Fruit fly (Drosophila melanogaster) whole organism, embryonic: ENCODE measurements around the gene CG5758.

Experiments used
- Bdp1 ChIP-seq: fragments of 200-800 bp; sonication (Bioruptor generic); optimal IDR thresholded peaks from 3 replicates; lab custom pipeline; 2016; ENCODE audit warnings: missing biosample characterization, missing genetic modification characterization
- C15 ChIP-seq: fragments of 200-800 bp; sonication (Bioruptor generic); IDR thresholded peaks from 3 replicates; pipeline ENCODE4 v1.3.6; 2022; ENCODE audit warnings: missing biosample characterization, missing genetic modification characterization
- CG10274 ChIP-seq: fragments of 200-800 bp; sonication (Bioruptor generic); optimal IDR thresholded peaks from 3 replicates; lab custom pipeline; 2017; ENCODE audit warnings: missing biosample characterization, mild to moderate bottlenecking, missing genetic modification characterization
- CG10959 ChIP-seq: fragments of 200-800 bp; sonication (Bioruptor generic); IDR thresholded peaks from 2 replicates; pipeline ENCODE4 v1.3.6; 2022; ENCODE audit warnings: missing biosample characterization, missing genetic modification characterization
- CG11085 ChIP-seq: fragments of 200-800 bp; sonication (Bioruptor generic); IDR thresholded peaks from 2 replicates; pipeline ENCODE4 v1.3.6; 2022; ENCODE audit warnings: missing biosample characterization, missing genetic modification characterization
- CG11093 ChIP-seq: fragments of 200-800 bp; sonication (Bioruptor generic); IDR thresholded peaks from 3 replicates; pipeline ENCODE4 v1.3.6; 2022; ENCODE audit warnings: missing biosample characterization, missing genetic modification characterization
- CG14014 ChIP-seq: fragments of 200-800 bp; sonication (Bioruptor generic); IDR thresholded peaks from 2 replicates; pipeline ENCODE4 v1.3.6; 2022; ENCODE audit warnings: missing biosample characterization, missing genetic modification characterization
- CG14710 ChIP-seq: fragments of 200-800 bp; sonication (Bioruptor generic); optimal IDR thresholded peaks from 3 replicates; lab custom pipeline; 2019; ENCODE audit warnings: missing biosample characterization, mild to moderate bottlenecking, missing genetic modification characterization, moderate library complexity
- CG16815 ChIP-seq: fragments of 200-800 bp; sonication (Bioruptor generic); optimal IDR thresholded peaks from 3 replicates; lab custom pipeline; 2017; ENCODE audit warnings: missing biosample characterization, mild to moderate bottlenecking, missing genetic modification characterization
- CG2712 ChIP-seq: fragments of 200-800 bp; optimal IDR thresholded peaks from 3 replicates; lab custom pipeline; 2019; ENCODE audit warnings: missing biosample characterization, mild to moderate bottlenecking, missing genetic modification characterization, moderate library complexity
- CG31224 ChIP-seq: fragments of 200-800 bp; sonication (Bioruptor generic); IDR thresholded peaks from 2 replicates; pipeline ENCODE4 v1.3.6; 2022; ENCODE audit warnings: missing biosample characterization, missing genetic modification characterization
- CG32532 ChIP-seq: fragments of 200-800 bp; sonication (Bioruptor generic); IDR thresholded peaks from 2 replicates; pipeline ENCODE4 v1.3.6; 2022; ENCODE audit warnings: missing biosample characterization, missing genetic modification characterization
- CG3838 ChIP-seq: fragments of 200-800 bp; sonication (Bioruptor generic); optimal IDR thresholded peaks from 3 replicates; lab custom pipeline; 2016; ENCODE audit warnings: missing biosample characterization, missing genetic modification characterization
- CG3995 ChIP-seq: fragments of 200-800 bp; sonication (Bioruptor generic); optimal IDR thresholded peaks from 3 replicates; lab custom pipeline; 2016; ENCODE audit warnings: missing biosample characterization, missing genetic modification characterization
- CG6254 ChIP-seq: fragments of 200-800 bp; sonication (Bioruptor generic); optimal IDR thresholded peaks from 3 replicates; lab custom pipeline; 2017; ENCODE audit warnings: mild to moderate bottlenecking, missing biosample characterization, missing genetic modification reagents, missing genetic modification characterization
- CG6689 ChIP-seq: fragments of 200-800 bp; sonication (Bioruptor generic); IDR thresholded peaks from 2 replicates; pipeline ENCODE4 v1.3.6; 2022; ENCODE audit warnings: missing biosample characterization, missing genetic modification characterization
- CG7357 ChIP-seq: fragments of 200-800 bp; sonication (Bioruptor generic); IDR thresholded peaks from 3 replicates; pipeline ENCODE4 v1.3.6; 2022; ENCODE audit warnings: missing biosample characterization, missing genetic modification characterization
- CG7556 ChIP-seq: fragments of 200-800 bp; sonication (Bioruptor generic); optimal IDR thresholded peaks from 2 replicates; lab custom pipeline; 2017; ENCODE audit warnings: missing biosample characterization, mild to moderate bottlenecking, missing genetic modification characterization
- CG9437 ChIP-seq: fragments of 200-800 bp; sonication (Bioruptor generic); optimal IDR thresholded peaks from 2 replicates; lab custom pipeline; 2018; ENCODE audit warnings: missing biosample characterization, mild to moderate bottlenecking, missing genetic modification characterization
- CG9727 ChIP-seq: fragments of 200-800 bp; sonication (Bioruptor generic); optimal IDR thresholded peaks from 3 replicates; lab custom pipeline; 2017; ENCODE audit warnings: missing biosample characterization, mild to moderate bottlenecking, missing genetic modification characterization
- CG9817 ChIP-seq: fragments of 200-800 bp; sonication (Bioruptor generic); optimal IDR thresholded peaks from 2 replicates; lab custom pipeline; 2018; ENCODE audit warnings: missing biosample characterization, mild to moderate bottlenecking, missing genetic modification characterization, moderate library complexity
- Dad ChIP-seq: fragments of 200-800 bp; sonication (Bioruptor generic); optimal IDR thresholded peaks from 3 replicates; lab custom pipeline; 2016; ENCODE audit warnings: missing biosample characterization, missing genetic modification characterization
- E2f1 ChIP-seq: fragments of 200-800 bp; sonication (Bioruptor generic); IDR thresholded peaks from 2 replicates; pipeline ENCODE4 v1.3.6; 2022; ENCODE audit warnings: missing biosample characterization, missing genetic modification characterization
- Meics ChIP-seq: fragments of 200-800 bp; sonication (Bioruptor generic); optimal IDR thresholded peaks from 2 replicates; lab custom pipeline; 2017; ENCODE audit warnings: missing biosample characterization, mild to moderate bottlenecking, missing genetic modification characterization
- Scr ChIP-seq: fragments of 200-800 bp; sonication (Bioruptor generic); IDR thresholded peaks from 2 replicates; pipeline ENCODE4 v1.3.6; 2022; ENCODE audit warnings: missing biosample characterization, missing genetic modification characterization; ENCODE audit not compliant: partially characterized antibody
- Spps ChIP-seq: fragments of 200-800 bp; sonication (Bioruptor generic); optimal IDR thresholded peaks from 2 replicates; lab custom pipeline; 2018; ENCODE audit warnings: missing biosample characterization, mild to moderate bottlenecking, missing genetic modification characterization
- Ssrp ChIP-seq: fragments of 200-800 bp; sonication (Bioruptor generic); optimal IDR thresholded peaks from 2 replicates; lab custom pipeline; 2018; ENCODE audit warnings: missing biosample characterization, mild to moderate bottlenecking, missing genetic modification characterization, moderate library complexity
- Trl ChIP-seq, 3 experiments: fragments of >200 bp in 2 of 3; fragments of 200-800 bp in 1 of 3; sonication (Bioruptor generic) in 1 of 3; optimal IDR thresholded peaks; 2 replicates in 1 of 3; 3 replicates in 2 of 3; lab custom pipeline; 2016 to 2017; ENCODE audit warnings: missing biosample characterization in 1 of 3, missing genetic modification characterization in 1 of 3
- Xrp1 ChIP-seq: fragments of 200-800 bp; sonication (Bioruptor generic); IDR thresholded peaks from 2 replicates; pipeline ENCODE4 v1.3.6; 2022; ENCODE audit warnings: missing biosample characterization, missing genetic modification characterization
- YL-1 ChIP-seq: fragments of 200-800 bp; sonication (Bioruptor generic); optimal IDR thresholded peaks from 3 replicates; lab custom pipeline; 2017; ENCODE audit warnings: missing biosample characterization, mild to moderate bottlenecking, missing genetic modification characterization
- btn ChIP-seq: fragments of 200-800 bp; sonication (Bioruptor generic); optimal IDR thresholded peaks from 2 replicates; lab custom pipeline; 2016; ENCODE audit warnings: missing biosample characterization, missing genetic modification characterization
- cg ChIP-seq: fragments of 200-800 bp; sonication (Bioruptor generic); optimal IDR thresholded peaks from 3 replicates; lab custom pipeline; 2019; ENCODE audit warnings: missing biosample characterization, mild to moderate bottlenecking, missing genetic modification characterization, moderate library complexity
- ftz-f1 ChIP-seq: fragments of 200-800 bp; sonication (Bioruptor generic); optimal IDR thresholded peaks from 2 replicates; lab custom pipeline; 2016; ENCODE audit warnings: missing biosample characterization, missing genetic modification characterization
- gce ChIP-seq: fragments of 200-800 bp; sonication (Bioruptor generic); IDR thresholded peaks from 3 replicates; pipeline ENCODE4 v1.3.6; 2022; ENCODE audit warnings: missing biosample characterization, missing genetic modification characterization
- ham ChIP-seq: fragments of 200-800 bp; sonication (Bioruptor generic); IDR thresholded peaks from 2 replicates; pipeline ENCODE4 v1.3.6; 2022; ENCODE audit warnings: missing biosample characterization, missing genetic modification characterization
- kah ChIP-seq: fragments of 200-800 bp; sonication (Bioruptor generic); optimal IDR thresholded peaks from 2 replicates; lab custom pipeline; 2018; ENCODE audit warnings: missing biosample characterization, mild to moderate bottlenecking, missing genetic modification characterization
- luna ChIP-seq: fragments of 200-800 bp; sonication (Bioruptor generic); optimal IDR thresholded peaks from 2 replicates; lab custom pipeline; 2016; ENCODE audit warnings: missing biosample characterization, missing genetic modification characterization
- nau ChIP-seq: fragments of 200-800 bp; sonication (Bioruptor generic); optimal IDR thresholded peaks from 3 replicates; lab custom pipeline; 2017; ENCODE audit warnings: missing biosample characterization, mild to moderate bottlenecking, missing genetic modification characterization, missing genetic modification reagents
- org-1 ChIP-seq: fragments of 200-800 bp; sonication (Bioruptor generic); optimal IDR thresholded peaks from 2 replicates; lab custom pipeline; 2017; ENCODE audit warnings: missing biosample characterization, missing genetic modification characterization
- p53 ChIP-seq: fragments of 200-800 bp; sonication (Bioruptor generic); optimal IDR thresholded peaks from 2 replicates; lab custom pipeline; 2016; ENCODE audit warnings: missing biosample characterization, missing genetic modification characterization
- pita ChIP-seq: fragments of 200-800 bp; sonication (Bioruptor generic); optimal IDR thresholded peaks from 2 replicates; lab custom pipeline; 2017; ENCODE audit warnings: missing biosample characterization, mild to moderate bottlenecking, missing genetic modification characterization
- psq ChIP-seq: fragments of 200-800 bp; sonication (Bioruptor generic); optimal IDR thresholded peaks from 2 replicates; lab custom pipeline; 2017; ENCODE audit warnings: missing biosample characterization, missing genetic modification characterization
- shn ChIP-seq: fragments of 200-800 bp; sonication (Bioruptor generic); optimal IDR thresholded peaks from 3 replicates; lab custom pipeline; 2016; ENCODE audit warnings: missing biosample characterization, missing genetic modification characterization
- slp2 ChIP-seq: fragments of 200-800 bp; sonication (Bioruptor generic); optimal IDR thresholded peaks from 2 replicates; lab custom pipeline; 2016; ENCODE audit warnings: missing biosample characterization, missing genetic modification characterization
- sqz ChIP-seq: fragments of 200-800 bp; sonication (Bioruptor generic); optimal IDR thresholded peaks from 3 replicates; lab custom pipeline; 2018; ENCODE audit warnings: missing biosample characterization, mild to moderate bottlenecking, missing genetic modification characterization
- sr ChIP-seq: fragments of 200-800 bp; sonication (Bioruptor generic); IDR thresholded peaks from 3 replicates; pipeline ENCODE4 v1.3.6; 2022; ENCODE audit warnings: missing biosample characterization, missing genetic modification characterization
- tx ChIP-seq: fragments of 200-800 bp; sonication (Bioruptor generic); optimal IDR thresholded peaks from 2 replicates; lab custom pipeline; 2016; ENCODE audit warnings: missing biosample characterization, missing genetic modification characterization
- vvl ChIP-seq: fragments of 200-800 bp; sonication (Bioruptor generic); IDR thresholded peaks from 2 replicates; pipeline ENCODE4 v1.3.6; 2022; ENCODE audit warnings: missing biosample characterization, missing genetic modification characterization
- zf30C ChIP-seq: fragments of 200-800 bp; sonication (Bioruptor generic); optimal IDR thresholded peaks from 3 replicates; lab custom pipeline; 2018; ENCODE audit warnings: missing biosample characterization, mild to moderate bottlenecking, missing genetic modification characterization

The CG5758 gene

dm6 chr2L:18141471-18142345, 21.9 kb downstream of the CG5758 start (continued):
- peak; percentile 37 for TF ChIP-seq ftz-f1 (GFP tag; lab: Kevin White, UChicago)
- TF ChIP-seq luna (GFP tag; lab: Kevin White, UChicago), result no peak
- no peak for TF ChIP-seq CG10274
- no peak for TF ChIP-seq btn (GFP tag; lab: Kevin White, UChicago)
- TF ChIP-seq CG2712 (tag; lab: Kevin White, UChicago), result peak; percentile 68
- TF ChIP-seq CG10959 (GFP tag; lab: Robert Waterston, UW), result no peak
- TF ChIP-seq sqz (GFP tag; lab: Kevin White, UChicago), result peak; percentile 23
- TF ChIP-seq E2f1 (GFP tag; lab: Robert Waterston, UW), result peak; percentile 47
- TF ChIP-seq shn (GFP tag; lab: Kevin White, UChicago), result no peak
- TF ChIP-seq vvl (GFP tag; lab: Robert Waterston, UW), result peak; percentile 48; the same call in 1 of the 2 replicates
- TF ChIP-seq p53 (GFP tag; lab: Kevin White, UChicago), result no peak
- TF ChIP-seq Ssrp (tag; lab: Kevin White, UChicago), result peak; percentile 58
- peak; percentile 57 for TF ChIP-seq kah (GFP tag; lab: Kevin White, UChicago)
- peak; percentile 69; the same call in 2 of the 3 replicates for TF ChIP-seq gce (GFP tag; lab: Robert Waterston, UW)
- peak; percentile 54 for TF ChIP-seq CG14710 (tag; lab: Kevin White, UChicago)
- TF ChIP-seq org-1, result peak; percentile 57
- TF ChIP-seq nau (GFP tag; lab: Kevin White, UChicago), result peak; percentile 73
- no peak for TF ChIP-seq sr
- peak; percentile 79 for TF ChIP-seq CG7556 (GFP tag; lab: Kevin White, UChicago)
- TF ChIP-seq pita (GFP tag; lab: Kevin White, UChicago), result no peak
- peak; percentile 57; the same call in 1 of the 2 replicates for TF ChIP-seq Xrp1 (GFP tag; lab: Robert Waterston, UW)
- peak; percentile 26 for TF ChIP-seq CG16815 (GFP tag; lab: Kevin White, UChicago)
- TF ChIP-seq CG3838 (GFP tag; lab: Kevin White, UChicago), result no peak
- peak; percentile 77 for TF ChIP-seq CG32532 (GFP tag; lab: Robert Waterston, UW)
- TF ChIP-seq CG11085 (GFP tag; lab: Robert Waterston, UW), result no peak
- TF ChIP-seq Meics (GFP tag; lab: Kevin White, UChicago), result peak; percentile 70
- TF ChIP-seq C15 (GFP tag; lab: Robert Waterston, UW), result no peak
- TF ChIP-seq CG9437 (GFP tag; lab: Kevin White, UChicago), result peak; percentile 63
- peak; percentile 32 for TF ChIP-seq cg (GFP tag; lab: Kevin White, UChicago)
- TF ChIP-seq CG3995 (GFP tag; lab: Kevin White, UChicago), result peak; percentile 20
- TF ChIP-seq slp2, result peak; percentile 31
- TF ChIP-seq Scr, result 0 out of 2 replicates have a peak, but pooled peaks have one; percentile 30
- TF ChIP-seq CG14014 (GFP tag; lab: Robert Waterston, UW), result peak; percentile 18; the same call in 1 of the 2 replicates
- peak; percentile 40; the same call in 1 of the 2 replicates for TF ChIP-seq CG31224 (GFP tag; lab: Robert Waterston, UW)
- peak; percentile 60; the same call in 2 of the 3 replicates for TF ChIP-seq CG7357 (GFP tag; lab: Robert Waterston, UW)
- TF ChIP-seq Spps (tag; lab: Kevin White, UChicago), result no peak
- TF ChIP-seq Dad, result no peak
- peak; percentile 64 for TF ChIP-seq zf30C
- TF ChIP-seq CG9817, result peak; percentile 51
- peak; percentile 17 for TF ChIP-seq tx (GFP tag; lab: Kevin White, UChicago)
- TF ChIP-seq CG11093 (GFP tag; lab: Robert Waterston, UW), result peak; percentile 23; the same call in 1 of the 3 replicates
- TF ChIP-seq CG9727, result peak; percentile 68
- no peak for TF ChIP-seq psq (GFP tag; lab: Kevin White, UChicago)
- TF ChIP-seq Bdp1 (GFP tag; lab: Kevin White, UChicago), result peak; percentile 36
- peak; percentile 19 to 27 for TF ChIP-seq Trl (optimal IDR thresholded peaks at IDR 0.05; lab: Kevin White, UChicago)
- peak; percentile 16 for TF ChIP-seq Trl (GFP tag; optimal IDR thresholded peaks at IDR 0.05; lab: Kevin White, UChicago)
- no peak for TF ChIP-seq ham
- TF ChIP-seq YL-1, result no peak
- TF ChIP-seq CG6689 (GFP tag; lab: Robert Waterston, UW), result peak; percentile 45
- TF ChIP-seq CG6254 (GFP tag; lab: Kevin White, UChicago), result peak; percentile 45
